Worm (Caenorhabditis elegans) whole organism, L4 larva: Measurements from ENCODE around the gene lrch-1.

Experiments
- F10B5.3 ChIP-seq: sonication (generic microtip); optimal IDR thresholded peaks from 2 replicates; lab custom pipeline; 2016; ENCODE audit warnings: mild to moderate bottlenecking, missing genetic modification characterization, missing compliant biosample characterization
- F37D6.2 ChIP-seq: sonication (generic microtip); optimal IDR thresholded peaks from 2 replicates; lab custom pipeline; 2016; ENCODE audit warnings: mild to moderate bottlenecking, missing genetic modification characterization, missing compliant biosample characterization
- R02D3.7 ChIP-seq: fragments of 150-350 bp; sonication (generic microtip); optimal IDR thresholded peaks from 3 replicates; lab custom pipeline; 2014; ENCODE audit warnings: missing biosample characterization, missing genetic modification characterization
- T20F7.1 ChIP-seq: fragments of 200-800 bp; sonication (Bioruptor generic); optimal IDR thresholded peaks from 2 replicates; lab custom pipeline; 2018; ENCODE audit warnings: mild to moderate bottlenecking, missing genetic modification characterization, missing compliant biosample characterization
- ceh-28 ChIP-seq: fragments of 150-350 bp; optimal IDR thresholded peaks from 2 replicates; lab custom pipeline; 2014; ENCODE audit warnings: missing biosample characterization, missing genetic modification reagents, missing genetic modification characterization
- daf-16 ChIP-seq, 3 experiments: sonication (generic microtip); optimal IDR thresholded peaks; 2 replicates each; lab custom pipeline; 2016 to 2017; ENCODE audit warnings: missing genetic modification characterization in 3 of 3, missing genetic modification reagents in 3 of 3, mild to moderate bottlenecking in 2 of 3, missing compliant biosample characterization in 2 of 3, missing biosample characterization in 1 of 3, moderate library complexity in 1 of 3
- dpl-1 ChIP-seq: fragments of 150-350 bp; optimal IDR thresholded peaks from 2 replicates; lab custom pipeline; 2014; ENCODE audit warnings: missing biosample characterization, missing genetic modification reagents, missing genetic modification characterization
- dve-1 ChIP-seq: sonication (generic microtip); optimal IDR thresholded peaks from 2 replicates; lab custom pipeline; 2017; ENCODE audit warnings: antibody characterized with exemption, mild to moderate bottlenecking, missing genetic modification characterization, missing compliant biosample characterization; ENCODE audit not compliant: insufficient read depth
- egl-27 ChIP-seq: sonication (generic microtip); optimal IDR thresholded peaks from 3 replicates; lab custom pipeline; 2017; ENCODE audit warnings: missing biosample characterization, missing genetic modification reagents, missing genetic modification characterization
- egl-43 ChIP-seq: fragments of 200-800 bp; sonication (Bioruptor generic); IDR thresholded peaks from 2 replicates; pipeline ENCODE4 v1.3.6; 2022; ENCODE audit warnings: missing genetic modification reagents, missing genetic modification characterization, missing compliant biosample characterization
- gei-8 ChIP-seq: fragments of 200-800 bp; sonication (Bioruptor generic); optimal IDR thresholded peaks from 2 replicates; lab custom pipeline; 2018; ENCODE audit warnings: mild to moderate bottlenecking, missing genetic modification characterization, missing compliant biosample characterization
- hif-1 ChIP-seq, 2 experiments: sonication (generic microtip); optimal IDR thresholded peaks; 2 replicates each; lab custom pipeline; 2016 to 2017; ENCODE audit warnings: missing compliant biosample characterization in 2 of 2, missing genetic modification characterization in 2 of 2, missing genetic modification reagents in 2 of 2, missing genotype in 2 of 2, mild to moderate bottlenecking in 1 of 2
- hlh-11 ChIP-seq: fragments of 200-800 bp; sonication (Bioruptor generic); optimal IDR thresholded peaks from 2 replicates; lab custom pipeline; 2018; ENCODE audit warnings: mild to moderate bottlenecking, missing genetic modification characterization, missing compliant biosample characterization
- hlh-30 ChIP-seq: sonication (generic microtip); optimal IDR thresholded peaks from 2 replicates; lab custom pipeline; 2017; ENCODE audit warnings: antibody characterized with exemption, mild to moderate bottlenecking, missing genetic modification characterization, missing compliant biosample characterization; ENCODE audit not compliant: insufficient read depth
- hmg-1.1 ChIP-seq: fragments of 200-800 bp; sonication (Bioruptor generic); IDR thresholded peaks from 2 replicates; pipeline ENCODE4 v1.3.6; 2022; ENCODE audit warnings: missing genetic modification reagents, missing genetic modification characterization, missing compliant biosample characterization
- lin-13 ChIP-seq: fragments of 150-350 bp; optimal IDR thresholded peaks from 2 replicates; lab custom pipeline; 2014; ENCODE audit warnings: missing biosample characterization, missing genetic modification reagents, missing genetic modification characterization
- lsy-2 ChIP-seq, 2 experiments: fragments of 150-350 bp in 1 of 2; sonication (generic microtip) in 1 of 2; optimal IDR thresholded peaks; 2 replicates each; lab custom pipeline; 2014 to 2017; ENCODE audit warnings: missing biosample characterization in 2 of 2, missing genetic modification characterization in 2 of 2
- madf-5 ChIP-seq, 2 experiments: fragments of 200-800 bp; sonication (Bioruptor generic); IDR thresholded peaks; 2 replicates each; pipeline ENCODE4 v1.3.6; 2022; ENCODE audit warnings: missing compliant biosample characterization in 2 of 2, missing genetic modification characterization in 2 of 2
- madf-9 ChIP-seq: fragments of 200-800 bp; sonication (Bioruptor generic); conservative IDR thresholded peaks from 2 replicates; pipeline ENCODE4 v1.3.6; 2022; ENCODE audit warnings: missing genetic modification reagents, missing genetic modification characterization, missing compliant biosample characterization
- mdl-1 ChIP-seq, 2 experiments: fragments of 150-350 bp in 1 of 2; sonication (generic microtip) in 1 of 2; optimal IDR thresholded peaks; 2 replicates each; lab custom pipeline; 2014 to 2017; ENCODE audit warnings: missing biosample characterization in 2 of 2, missing genetic modification characterization in 2 of 2
- mep-1 ChIP-seq: fragments of 150-350 bp; sonication (generic microtip); optimal IDR thresholded peaks from 3 replicates; lab custom pipeline; 2014; ENCODE audit warnings: missing biosample characterization, missing genetic modification characterization
- mes-2 ChIP-seq: sonication (generic microtip); optimal IDR thresholded peaks from 2 replicates; lab custom pipeline; 2016; ENCODE audit warnings: missing genotype, mild to moderate bottlenecking, missing genetic modification characterization, missing compliant biosample characterization; ENCODE audit not compliant: poor library complexity, severe bottlenecking
- mxl-2 ChIP-seq: fragments of 200-800 bp; sonication (Bioruptor generic); conservative IDR thresholded peaks from 2 replicates; pipeline ENCODE4 v1.3.6; 2022; ENCODE audit warnings: missing genetic modification reagents, missing genetic modification characterization, missing compliant biosample characterization
- nhr-102 ChIP-seq: sonication (generic microtip); optimal IDR thresholded peaks from 2 replicates; lab custom pipeline; 2016; ENCODE audit warnings: mild to moderate bottlenecking, missing genetic modification characterization, moderate library complexity, missing compliant biosample characterization
- nhr-11 ChIP-seq: fragments of 150-350 bp; optimal IDR thresholded peaks from 2 replicates; lab custom pipeline; 2014; ENCODE audit warnings: missing biosample characterization, missing genetic modification characterization
- nhr-237 ChIP-seq: sonication (generic microtip); optimal IDR thresholded peaks from 2 replicates; lab custom pipeline; 2017; ENCODE audit warnings: missing biosample characterization, missing genetic modification characterization
- nhr-25 ChIP-seq: sonication (generic microtip); optimal IDR thresholded peaks from 2 replicates; lab custom pipeline; 2017; ENCODE audit warnings: missing genetic modification characterization, mild to moderate bottlenecking, missing compliant biosample characterization, antibody characterized with exemption, moderate library complexity, borderline replicate concordance; ENCODE audit not compliant: insufficient read depth
- nhr-42 ChIP-seq: fragments of 200-800 bp; sonication (Bioruptor generic); IDR thresholded peaks from 2 replicates; pipeline ENCODE4 v1.3.6; 2022; ENCODE audit warnings: missing genetic modification characterization, missing compliant biosample characterization
- nhr-48 ChIP-seq: sonication (generic microtip); optimal IDR thresholded peaks from 2 replicates; lab custom pipeline; 2016; ENCODE audit warnings: mild to moderate bottlenecking, missing genetic modification characterization, missing compliant biosample characterization
- nhr-77 ChIP-seq: fragments of 150-350 bp; optimal IDR thresholded peaks from 2 replicates; lab custom pipeline; 2014; ENCODE audit warnings: missing biosample characterization, missing genetic modification characterization
- pha-4 ChIP-seq, 2 experiments: fragments of 150-350 bp in 1 of 2; fragments of 200-800 bp in 1 of 2; sonication (Bioruptor generic) in 1 of 2; IDR thresholded peaks in 1 of 2; optimal IDR thresholded peaks in 1 of 2; 2 replicates each; pipeline versions ENCODE4 v1.3.6 to Lab custom; 2014 to 2022; ENCODE audit warnings: missing genetic modification characterization in 2 of 2, missing genetic modification reagents in 2 of 2, missing biosample characterization in 1 of 2, missing compliant biosample characterization in 1 of 2
- pqm-1 ChIP-seq: sonication (generic microtip); optimal IDR thresholded peaks from 2 replicates; lab custom pipeline; 2017; ENCODE audit warnings: missing biosample characterization, missing genetic modification characterization
- rbr-2 ChIP-seq: sonication (generic microtip); optimal IDR thresholded peaks from 2 replicates; lab custom pipeline; 2016; ENCODE audit warnings: missing genotype, missing genetic modification characterization, missing compliant biosample characterization
- set-16 ChIP-seq: fragments of 200-800 bp; sonication (Bioruptor generic); IDR thresholded peaks from 2 replicates; pipeline ENCODE4 v1.3.6; 2022; ENCODE audit warnings: missing genetic modification reagents, missing genetic modification characterization, missing compliant biosample characterization
- spr-1 ChIP-seq: sonication (generic microtip); optimal IDR thresholded peaks from 2 replicates; lab custom pipeline; 2016; ENCODE audit warnings: mild to moderate bottlenecking, missing genetic modification characterization, missing compliant biosample characterization
- tag-97 ChIP-seq: fragments of 200-800 bp; sonication (Bioruptor generic); IDR thresholded peaks from 2 replicates; pipeline ENCODE4 v1.3.6; 2022; ENCODE audit warnings: missing genetic modification characterization, missing compliant biosample characterization
- tra-1 ChIP-seq: fragments of 200-800 bp; sonication (Bioruptor generic); IDR thresholded peaks from 2 replicates; pipeline ENCODE4 v1.3.6; 2022; ENCODE audit warnings: missing genetic modification reagents, missing genetic modification characterization, missing compliant biosample characterization
- unc-130 ChIP-seq: sonication (generic microtip); optimal IDR thresholded peaks from 2 replicates; lab custom pipeline; 2016; ENCODE audit warnings: missing genetic modification reagents, missing genetic modification characterization, missing compliant biosample characterization
- unc-62 ChIP-seq, 3 experiments: fragments of 150-350 bp in 1 of 3; sonication (generic microtip); optimal IDR thresholded peaks in 2 of 3; peaks in 1 of 3; 1 replicate in 1 of 3; 2 replicates in 2 of 3; lab custom pipeline; 2014 to 2017; ENCODE audit warnings: missing biosample characterization in 3 of 3, missing genetic modification characterization in 3 of 3, missing genetic modification reagents in 3 of 3, missing genotype in 1 of 3
- zfp-2 ChIP-seq: sonication (generic microtip); optimal IDR thresholded peaks from 2 replicates; lab custom pipeline; 2016; ENCODE audit warnings: mild to moderate bottlenecking, missing genetic modification characterization, missing compliant biosample characterization
- zfp-3 ChIP-seq: fragments of 200-800 bp; sonication (Bioruptor generic); conservative IDR thresholded peaks from 2 replicates; pipeline ENCODE4 v1.3.6; 2022; ENCODE audit warnings: missing genetic modification reagents, missing genetic modification characterization, missing compliant biosample characterization
- zip-11 ChIP-seq: fragments of 200-800 bp; sonication (Bioruptor generic); IDR thresholded peaks from 2 replicates; pipeline ENCODE4 v1.3.6; 2022; ENCODE audit warnings: missing genetic modification characterization, missing compliant biosample characterization

Gene lrch-1

DNA sequence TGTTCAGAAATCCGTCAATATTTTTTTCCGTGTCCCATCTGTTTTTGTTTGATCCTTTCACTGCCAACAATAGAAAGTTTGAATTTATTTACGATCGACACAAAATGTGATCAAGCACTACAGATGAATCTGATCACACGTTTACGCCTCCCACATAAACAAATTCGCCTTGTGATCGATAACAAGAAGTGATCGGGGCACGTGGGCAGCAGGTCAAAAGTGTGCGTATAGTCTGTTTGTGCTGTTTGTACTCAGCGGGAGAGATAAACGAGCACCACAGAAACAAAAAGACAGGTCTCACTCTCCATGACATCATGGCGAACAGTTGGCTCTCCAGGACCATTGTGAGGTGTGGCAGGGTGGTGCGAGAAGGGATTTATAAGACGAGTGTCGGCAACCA is 39.1 kb upstream of the lrch-1 start (continued):
- TF ChIP-seq zfp-2 (tag; lab: Kevin White, UChicago) (no peak), nhr-42 (GFP tag; lab: Robert Waterston, UW) (no peak; the same call in 1 of the 2 replicates), nhr-237 (tag; lab: Kevin White, UChicago) (no peak), egl-27 (no peak), F10B5.3 (tag; lab: Kevin White, UChicago) (no peak), T20F7.1 (GFP tag; lab: Kevin White, UChicago) (peak; percentile 62), tag-97 (GFP tag; lab: Robert Waterston, UW) (no peak), dpl-1 (GFP tag; lab: Kevin White, UChicago) (peak; percentile 1), unc-130 (GFP tag; lab: Kevin White, UChicago) (no peak), zip-11 (GFP tag; lab: Robert Waterston, UW) (no peak), hlh-11 (tag; lab: Kevin White, UChicago) (peak; percentile 99), ceh-28 (tag; lab: Kevin White, UChicago) (no peak), daf-16 (GFP tag; optimal IDR thresholded peaks at IDR 0.05; lab: Kevin White, UChicago) (peak; percentile 59 to 96), daf-16 (tag; optimal IDR thresholded peaks at IDR 0.05; lab: Kevin White, UChicago) (peak; percentile 99), tra-1 (peak; percentile 92), set-16 (peak; percentile 45; the same call in 1 of the 2 replicates), F37D6.2 (tag; lab: Kevin White, UChicago) (no peak), R02D3.7 (tag; lab: Kevin White, UChicago) (no peak), pqm-1 (peak; percentile 28), nhr-77 (tag; lab: Kevin White, UChicago) (peak; percentile 78), mep-1 (tag; lab: Kevin White, UChicago) (peak; percentile 78), madf-5 (GFP tag; IDR thresholded peaks at IDR 0.05; lab: Robert Waterston, UW) (no peak), mdl-1 (tag; optimal IDR thresholded peaks at IDR 0.05; lab: Kevin White, UChicago) (peak; percentile 49 to 94), spr-1 (tag; lab: Kevin White, UChicago) (no peak), mxl-2 (GFP tag; lab: Robert Waterston, UW) (peak; percentile 76), pha-4 (GFP tag; IDR thresholded peaks at IDR 0.05; lab: Robert Waterston, UW) (peak; percentile 63), pha-4 (tag; optimal IDR thresholded peaks at IDR 0.05; lab: Kevin White, UChicago) (peak; percentile 66), hif-1 (tag; optimal IDR thresholded peaks at IDR 0.05; lab: Kevin White, UChicago) (peak in 1 of 2 experiments; percentile 88)

DNA sequence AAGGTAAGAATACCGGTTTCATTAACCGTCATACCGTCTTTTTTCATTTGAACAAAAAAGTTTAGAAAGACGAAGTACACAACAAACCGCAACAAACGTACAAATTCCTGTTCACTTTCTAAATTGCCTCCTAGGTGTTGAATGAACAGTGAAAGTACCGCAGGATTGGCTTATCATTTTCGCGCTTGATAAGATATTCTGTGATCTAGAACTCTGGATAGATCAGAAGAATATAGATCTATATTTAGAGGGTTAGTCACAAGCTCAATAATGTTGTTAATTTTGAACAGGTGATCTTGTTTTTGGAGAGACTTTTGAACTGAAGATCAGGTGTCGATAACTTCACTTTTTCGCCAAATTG is 38.2 kb upstream of the lrch-1 start:
- TF ChIP-seq hif-1 (tag; optimal IDR thresholded peaks at IDR 0.05; lab: Kevin White, UChicago) (no peak), hlh-30 (tag; lab: Kevin White, UChicago) (peak; percentile 25)

DNA sequence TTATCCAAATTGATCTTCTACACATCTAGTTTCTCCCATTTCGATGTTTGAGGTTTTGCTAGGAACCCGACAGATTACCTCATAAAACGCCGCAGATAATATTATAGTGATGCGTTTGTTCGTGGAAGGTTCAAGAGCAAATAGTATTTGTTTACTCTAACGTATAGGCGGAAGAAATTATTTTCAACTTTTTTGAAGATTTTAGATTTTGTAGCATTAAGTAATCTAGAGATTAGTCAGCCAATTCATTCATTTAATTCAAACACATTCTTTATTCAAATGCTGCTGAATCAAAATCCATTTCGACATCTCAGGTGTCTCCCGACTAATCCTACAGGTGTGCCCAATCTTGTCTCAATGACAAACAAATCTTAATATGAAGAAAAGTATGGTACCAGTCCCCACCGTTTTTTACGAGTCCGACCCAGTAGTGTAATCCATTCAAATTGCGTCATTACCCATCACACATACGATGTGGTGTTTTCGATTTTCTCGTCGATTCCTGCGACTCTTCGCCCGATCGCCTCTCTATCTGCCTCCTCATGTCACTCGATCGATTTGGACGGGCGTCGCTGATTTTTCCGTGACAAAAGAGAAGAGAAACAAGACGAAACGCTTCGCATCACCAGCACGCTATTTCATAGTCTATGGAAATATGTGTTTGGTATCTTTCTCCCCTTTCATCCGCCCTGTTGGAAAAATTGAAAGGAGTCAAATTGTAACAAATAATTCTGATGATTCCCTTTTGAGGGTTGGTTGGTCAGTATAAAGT is 37.6 kb upstream of the lrch-1 start:
- peak in 1 of 2 experiments; percentile 83 for TF ChIP-seq unc-62 (GFP tag; optimal IDR thresholded peaks at IDR 0.05 in 1 of 2; lab: Kevin White, UChicago)
- TF ChIP-seq unc-62 (tag; optimal IDR thresholded peaks at IDR 0.05; lab: Kevin White, UChicago): no peak
- TF ChIP-seq nhr-48 (tag; lab: Kevin White, UChicago): peak; percentile 1
- TF ChIP-seq hlh-30 (tag; lab: Kevin White, UChicago): peak; percentile 78
- peak; percentile 60 for TF ChIP-seq mes-2 (tag; lab: Kevin White, UChicago)
- peak; percentile 66 for TF ChIP-seq ceh-28 (tag; lab: Kevin White, UChicago)
- no peak for TF ChIP-seq T20F7.1 (GFP tag; lab: Kevin White, UChicago)
- TF ChIP-seq rbr-2: peak; percentile 62
- TF ChIP-seq nhr-11 (tag; lab: Kevin White, UChicago): peak; percentile 48
- peak; percentile 53 for TF ChIP-seq dve-1
- TF ChIP-seq nhr-102 (tag; lab: Kevin White, UChicago): peak; percentile 73
- TF ChIP-seq egl-43 (GFP tag; lab: Robert Waterston, UW): 0 out of 2 replicates have a peak, but pooled peaks have one; percentile 61
- peak; percentile 1 to 46 for TF ChIP-seq lsy-2 (tag; optimal IDR thresholded peaks at IDR 0.05; lab: Kevin White, UChicago)
- TF ChIP-seq gei-8 (GFP tag; lab: Kevin White, UChicago): peak; percentile 61
- no peak for TF ChIP-seq lin-13 (GFP tag; lab: Kevin White, UChicago)
- TF ChIP-seq mdl-1 (tag; optimal IDR thresholded peaks at IDR 0.05; lab: Kevin White, UChicago): peak in 1 of 2 experiments; percentile 62
- TF ChIP-seq dpl-1 (GFP tag; lab: Kevin White, UChicago): no peak
- TF ChIP-seq zfp-3: peak; percentile 68
- TF ChIP-seq nhr-25: peak; percentile 54
- TF ChIP-seq hmg-1.1 (GFP tag; lab: Robert Waterston, UW): 0 out of 2 replicates have a peak, but pooled peaks have one; percentile 46
- TF ChIP-seq madf-9: 0 out of 2 replicates have a peak, but pooled peaks have one; percentile 14
